Fruit fly (Drosophila melanogaster) whole organism, embryonic: Measurements from ENCODE around the gene CG32298.

Experiments used
- Adf1 ChIP-seq: fragments of 200-800 bp; sonication (Bioruptor generic); IDR thresholded peaks from 2 replicates; pipeline ENCODE4 v1.3.6; 2022; ENCODE audit warnings: missing biosample characterization, missing genetic modification characterization
- Antp ChIP-seq: fragments of 200-800 bp; sonication (Bioruptor generic); optimal IDR thresholded peaks from 3 replicates; lab custom pipeline; 2016; ENCODE audit warnings: missing biosample characterization, missing genetic modification characterization
- CG10274 ChIP-seq: fragments of 200-800 bp; sonication (Bioruptor generic); optimal IDR thresholded peaks from 3 replicates; lab custom pipeline; 2017; ENCODE audit warnings: missing biosample characterization, mild to moderate bottlenecking, missing genetic modification characterization
- CG10462 ChIP-seq: fragments of 200-800 bp; sonication (Bioruptor generic); optimal IDR thresholded peaks from 2 replicates; lab custom pipeline; 2016; ENCODE audit warnings: missing biosample characterization, missing genetic modification characterization
- CG11247 ChIP-seq: fragments of 200-800 bp; sonication (Bioruptor generic); IDR thresholded peaks from 2 replicates; pipeline ENCODE4 v1.3.6; 2022; ENCODE audit warnings: missing biosample characterization, missing genetic modification characterization
- CG13287 ChIP-seq: fragments of 200-800 bp; sonication (Bioruptor generic); IDR thresholded peaks from 2 replicates; pipeline ENCODE4 v1.3.6; 2022; ENCODE audit warnings: missing biosample characterization, missing genetic modification characterization; ENCODE audit not compliant: partially characterized antibody
- CG13775 ChIP-seq: fragments of 200-800 bp; sonication (Bioruptor generic); optimal IDR thresholded peaks from 3 replicates; lab custom pipeline; 2017; ENCODE audit warnings: missing biosample characterization, mild to moderate bottlenecking, missing genetic modification characterization
- CG14014 ChIP-seq: fragments of 200-800 bp; sonication (Bioruptor generic); IDR thresholded peaks from 2 replicates; pipeline ENCODE4 v1.3.6; 2022; ENCODE audit warnings: missing biosample characterization, missing genetic modification characterization
- CG15269 ChIP-seq: fragments of 200-800 bp; sonication (Bioruptor generic); optimal IDR thresholded peaks from 2 replicates; lab custom pipeline; 2018; ENCODE audit warnings: missing biosample characterization, mild to moderate bottlenecking, missing genetic modification characterization, moderate library complexity
- CG1602 ChIP-seq: fragments of 200-800 bp; sonication (Bioruptor generic); optimal IDR thresholded peaks from 3 replicates; lab custom pipeline; 2016; ENCODE audit warnings: missing biosample characterization, missing genetic modification characterization
- CG16813 ChIP-seq: fragments of 200-800 bp; sonication (Bioruptor generic); IDR thresholded peaks from 3 replicates; pipeline ENCODE4 v1.3.6; 2022; ENCODE audit warnings: missing biosample characterization, missing genetic modification characterization; ENCODE audit not compliant: partially characterized antibody
- CG32772 ChIP-seq: fragments of 200-800 bp; sonication (Bioruptor generic); IDR thresholded peaks from 2 replicates; pipeline ENCODE4 v1.3.6; 2022; ENCODE audit warnings: missing biosample characterization, missing genetic modification characterization
- CG34376 ChIP-seq: fragments of 200-800 bp; sonication (Bioruptor generic); optimal IDR thresholded peaks from 2 replicates; lab custom pipeline; 2018; ENCODE audit warnings: missing biosample characterization, mild to moderate bottlenecking, missing genetic modification characterization
- CG4617 ChIP-seq: fragments of 200-800 bp; sonication (Bioruptor generic); optimal IDR thresholded peaks from 3 replicates; lab custom pipeline; 2016; ENCODE audit warnings: missing biosample characterization, missing genetic modification characterization, borderline replicate concordance
- CG5245 ChIP-seq: fragments of 200-800 bp; sonication (Bioruptor generic); optimal IDR thresholded peaks from 3 replicates; lab custom pipeline; 2016; ENCODE audit warnings: missing biosample characterization, missing genetic modification characterization
- CG6254 ChIP-seq: fragments of 200-800 bp; sonication (Bioruptor generic); optimal IDR thresholded peaks from 3 replicates; lab custom pipeline; 2017; ENCODE audit warnings: mild to moderate bottlenecking, missing biosample characterization, missing genetic modification reagents, missing genetic modification characterization
- CG6683 ChIP-seq: fragments of 200-800 bp; sonication (Bioruptor generic); optimal IDR thresholded peaks from 2 replicates; lab custom pipeline; 2017; ENCODE audit warnings: missing biosample characterization, mild to moderate bottlenecking, missing genetic modification characterization, missing genetic modification reagents
- CG6791 ChIP-seq: fragments of 200-800 bp; sonication (Bioruptor generic); IDR thresholded peaks from 3 replicates; pipeline ENCODE4 v1.3.6; 2022; ENCODE audit warnings: missing biosample characterization, missing genetic modification characterization; ENCODE audit not compliant: partially characterized antibody
- CG8478 ChIP-seq: fragments of >200 bp; optimal IDR thresholded peaks from 2 replicates; lab custom pipeline; 2018
- CG8924 ChIP-seq: fragments of 200-800 bp; optimal IDR thresholded peaks from 3 replicates; lab custom pipeline; 2019; ENCODE audit warnings: missing biosample characterization, mild to moderate bottlenecking, missing genetic modification characterization, moderate library complexity
- CG9932 ChIP-seq: fragments of 200-800 bp; sonication (Bioruptor generic); IDR thresholded peaks from 2 replicates; pipeline ENCODE4 v1.3.6; 2022; ENCODE audit warnings: missing biosample characterization, missing genetic modification characterization
- Dip2 ChIP-seq: fragments of 200-800 bp; sonication (Bioruptor generic); IDR thresholded peaks from 2 replicates; pipeline ENCODE4 v1.3.6; 2022; ENCODE audit warnings: missing biosample characterization, missing genetic modification characterization
- E2f2 ChIP-seq: fragments of 200-800 bp; sonication (Bioruptor generic); IDR thresholded peaks from 2 replicates; pipeline ENCODE4 v1.3.6; 2022; ENCODE audit warnings: missing biosample characterization, missing genetic modification characterization
- H2.0 ChIP-seq: fragments of 200-800 bp; sonication (Bioruptor generic); IDR thresholded peaks from 2 replicates; pipeline ENCODE4 v1.3.6; 2022; ENCODE audit warnings: missing biosample characterization, missing genetic modification characterization
- HmgZ ChIP-seq: fragments of 200-800 bp; sonication (Bioruptor generic); optimal IDR thresholded peaks from 2 replicates; lab custom pipeline; 2018; ENCODE audit warnings: missing biosample characterization, mild to moderate bottlenecking, missing genetic modification characterization
- Hmr ChIP-seq: fragments of 200-800 bp; sonication (Bioruptor generic); optimal IDR thresholded peaks from 3 replicates; lab custom pipeline; 2017; ENCODE audit warnings: mild to moderate bottlenecking, missing biosample characterization, missing genetic modification reagents, missing genetic modification characterization
- MBD-R2 ChIP-seq: fragments of 200-800 bp; sonication (Bioruptor generic); IDR thresholded peaks from 2 replicates; pipeline ENCODE4 v1.3.6; 2022; ENCODE audit warnings: missing biosample characterization, missing genetic modification characterization
- MESR4 ChIP-seq: fragments of 200-800 bp; sonication (Bioruptor generic); optimal IDR thresholded peaks from 2 replicates; lab custom pipeline; 2018; ENCODE audit warnings: missing biosample characterization, mild to moderate bottlenecking, missing genetic modification characterization, moderate library complexity
- Med ChIP-seq: fragments of 200-800 bp; sonication (Bioruptor generic); peaks from one replicate; lab custom pipeline; 2016; ENCODE audit warnings: missing biosample characterization, missing genetic modification characterization, mild to moderate bottlenecking, inconsistent platforms, moderate library complexity
- NC2β ChIP-seq: fragments of 200-800 bp; sonication (Bioruptor generic); optimal IDR thresholded peaks from 2 replicates; lab custom pipeline; 2016; ENCODE audit warnings: missing biosample characterization, missing genetic modification characterization
- NK7.1 ChIP-seq: fragments of 200-800 bp; sonication (Bioruptor generic); optimal IDR thresholded peaks from 3 replicates; lab custom pipeline; 2016; ENCODE audit warnings: missing biosample characterization, missing genetic modification characterization
- Nf-YB ChIP-seq: fragments of 200-800 bp; sonication (Bioruptor generic); optimal IDR thresholded peaks from 3 replicates; lab custom pipeline; 2019; ENCODE audit warnings: missing biosample characterization, mild to moderate bottlenecking, missing genetic modification characterization, moderate library complexity
- Optix ChIP-seq: fragments of 200-800 bp; sonication (Bioruptor generic); IDR thresholded peaks from 3 replicates; pipeline ENCODE4 v1.3.6; 2022; ENCODE audit warnings: missing biosample characterization, missing genetic modification characterization
- Stat92E ChIP-seq, 3 experiments: fragments of >200 bp in 2 of 3; fragments of 200-800 bp in 1 of 3; sonication (Bioruptor generic) in 1 of 3; optimal IDR thresholded peaks; 2 replicates each; lab custom pipeline; 2017 to 2019; ENCODE audit warnings: missing biosample characterization in 3 of 3, missing genetic modification characterization in 3 of 3, mild to moderate bottlenecking in 1 of 3, moderate library complexity in 1 of 3
- TFAM ChIP-seq: fragments of 200-800 bp; sonication (Bioruptor generic); optimal IDR thresholded peaks from 2 replicates; lab custom pipeline; 2017; ENCODE audit warnings: missing biosample characterization, missing genetic modification characterization, inconsistent platforms
- YL-1 ChIP-seq: fragments of 200-800 bp; sonication (Bioruptor generic); optimal IDR thresholded peaks from 3 replicates; lab custom pipeline; 2017; ENCODE audit warnings: missing biosample characterization, mild to moderate bottlenecking, missing genetic modification characterization
- al ChIP-seq: fragments of 200-800 bp; sonication (Bioruptor generic); IDR thresholded peaks from 2 replicates; pipeline ENCODE4 v1.3.6; 2022; ENCODE audit warnings: missing biosample characterization, missing genetic modification characterization
- br ChIP-seq: fragments of >200 bp; optimal IDR thresholded peaks from 2 replicates; lab custom pipeline; 2017
- btn ChIP-seq: fragments of 200-800 bp; sonication (Bioruptor generic); optimal IDR thresholded peaks from 2 replicates; lab custom pipeline; 2016; ENCODE audit warnings: missing biosample characterization, missing genetic modification characterization
- chinmo ChIP-seq: fragments of 200-800 bp; sonication (Bioruptor generic); IDR thresholded peaks from 4 replicates; pipeline ENCODE4 v1.3.6; 2022; ENCODE audit warnings: missing biosample characterization, missing genetic modification characterization; ENCODE audit not compliant: partially characterized antibody
- dimm ChIP-seq: fragments of 200-800 bp; sonication (Bioruptor generic); IDR thresholded peaks from 2 replicates; pipeline ENCODE4 v1.3.6; 2022; ENCODE audit warnings: missing biosample characterization, missing genetic modification characterization
- gem ChIP-seq: fragments of 200-800 bp; sonication (Bioruptor generic); optimal IDR thresholded peaks from 2 replicates; lab custom pipeline; 2019; ENCODE audit warnings: missing biosample characterization, mild to moderate bottlenecking, missing genetic modification characterization, moderate library complexity
- jigr1 ChIP-seq: fragments of 200-800 bp; sonication (Bioruptor generic); IDR thresholded peaks from 3 replicates; pipeline ENCODE4 v1.3.6; 2022; ENCODE audit warnings: missing biosample characterization, missing genetic modification characterization
- jing ChIP-seq: fragments of 200-800 bp; sonication (Bioruptor generic); optimal IDR thresholded peaks from 2 replicates; lab custom pipeline; 2018; ENCODE audit warnings: missing biosample characterization, mild to moderate bottlenecking, missing genetic modification characterization
- klu ChIP-seq: fragments of 200-800 bp; sonication (Bioruptor generic); IDR thresholded peaks from 2 replicates; pipeline ENCODE4 v1.3.6; 2022; ENCODE audit warnings: missing biosample characterization, missing genetic modification characterization
- kni ChIP-seq: fragments of 200-800 bp; sonication (Bioruptor generic); optimal IDR thresholded peaks from 3 replicates; lab custom pipeline; 2017; ENCODE audit warnings: mild to moderate bottlenecking, missing biosample characterization, missing genetic modification reagents, missing genetic modification characterization
- nerfin-1 ChIP-seq: fragments of 200-800 bp; sonication (Bioruptor generic); optimal IDR thresholded peaks from 3 replicates; lab custom pipeline; 2019; ENCODE audit warnings: missing biosample characterization, mild to moderate bottlenecking, missing genetic modification characterization, moderate library complexity
- onecut ChIP-seq: fragments of 200-800 bp; sonication (Bioruptor generic); IDR thresholded peaks from 2 replicates; pipeline ENCODE4 v1.3.6; 2022; ENCODE audit warnings: missing biosample characterization, missing genetic modification characterization
- pita ChIP-seq: fragments of 200-800 bp; sonication (Bioruptor generic); optimal IDR thresholded peaks from 2 replicates; lab custom pipeline; 2017; ENCODE audit warnings: missing biosample characterization, mild to moderate bottlenecking, missing genetic modification characterization
- sens ChIP-seq: fragments of 200-800 bp; sonication (Bioruptor generic); peaks from one replicate; lab custom pipeline; 2016; ENCODE audit warnings: missing biosample characterization, missing genetic modification characterization
- slp2 ChIP-seq: fragments of 200-800 bp; sonication (Bioruptor generic); optimal IDR thresholded peaks from 2 replicates; lab custom pipeline; 2016; ENCODE audit warnings: missing biosample characterization, missing genetic modification characterization
- tgo ChIP-seq: fragments of 200-800 bp; sonication (Bioruptor generic); IDR thresholded peaks from 3 replicates; pipeline ENCODE4 v1.3.6; 2022; ENCODE audit warnings: missing biosample characterization, missing genetic modification characterization

CG32298 gene

dm6 chr3L:2409289-2409688 is 18.5 kb upstream of the CG32298 start (continued):
- TF ChIP-seq CG16813 (GFP tag; lab: Robert Waterston, UW) = no peak
- no peak for TF ChIP-seq NK7.1
- TF ChIP-seq Antp = no peak
- TF ChIP-seq CG11247 = no peak
- TF ChIP-seq CG1602 = no peak
- no peak for TF ChIP-seq nerfin-1 (tag; lab: Kevin White, UChicago)
- TF ChIP-seq CG8924 (tag; lab: Kevin White, UChicago) = no peak
- TF ChIP-seq klu (GFP tag; lab: Robert Waterston, UW) = no peak
- no peak for TF ChIP-seq Nf-YB (GFP tag; lab: Kevin White, UChicago)
- TF ChIP-seq Optix (GFP tag; lab: Robert Waterston, UW) = no peak
- TF ChIP-seq CG34376 (GFP tag; lab: Kevin White, UChicago) = no peak
- no peak for TF ChIP-seq CG6254
- TF ChIP-seq sens = no peak
- TF ChIP-seq jigr1 (GFP tag; lab: Robert Waterston, UW) = no peak
- TF ChIP-seq Adf1 (GFP tag; lab: Robert Waterston, UW) = no peak
- TF ChIP-seq HmgZ = peak; percentile 38
- TF ChIP-seq CG6683 (GFP tag; lab: Kevin White, UChicago) = no peak
- TF ChIP-seq btn (GFP tag; lab: Kevin White, UChicago) = no peak
- no peak for TF ChIP-seq TFAM (GFP tag; lab: Kevin White, UChicago)
- TF ChIP-seq CG13775 (GFP tag; lab: Kevin White, UChicago) = no peak
- TF ChIP-seq slp2 (GFP tag; lab: Kevin White, UChicago) = no peak
- no peak for TF ChIP-seq CG8478 (lab: Kevin White, UChicago)
- no peak for TF ChIP-seq dimm (GFP tag; lab: Robert Waterston, UW)
- peak; percentile 59; the same call in 1 of the 3 replicates for TF ChIP-seq CG6791
- TF ChIP-seq CG14014 = no peak
- TF ChIP-seq CG13287 (GFP tag; lab: Robert Waterston, UW) = peak; percentile 22; the same call in 1 of the 2 replicates
- TF ChIP-seq Med (GFP tag; lab: Kevin White, UChicago) = peak; percentile 82
- no peak for TF ChIP-seq tgo (GFP tag; lab: Robert Waterston, UW)
- no peak for TF ChIP-seq Hmr (GFP tag; lab: Kevin White, UChicago)
- no peak for TF ChIP-seq CG10274 (GFP tag; lab: Kevin White, UChicago)
- TF ChIP-seq chinmo = 0 out of 4 replicates have a peak, but pooled peaks have one; percentile 64
- TF ChIP-seq H2.0 (GFP tag; lab: Robert Waterston, UW) = no peak
- no peak for TF ChIP-seq NC2β (GFP tag; lab: Kevin White, UChicago)
- no peak for TF ChIP-seq br (lab: Kevin White, UChicago)
- no peak for TF ChIP-seq YL-1
- no peak for TF ChIP-seq CG32772 (GFP tag; lab: Robert Waterston, UW)
- no peak for TF ChIP-seq kni (GFP tag; lab: Kevin White, UChicago)
- no peak for TF ChIP-seq CG5245 (GFP tag; lab: Kevin White, UChicago)
- TF ChIP-seq pita (GFP tag; lab: Kevin White, UChicago) = peak; percentile 62
- no peak; the same call in 1 of the 2 replicates for TF ChIP-seq CG9932 (GFP tag; lab: Robert Waterston, UW)
- no peak for TF ChIP-seq CG10462 (GFP tag; lab: Kevin White, UChicago)
- TF ChIP-seq jing = no peak
- no peak for TF ChIP-seq E2f2
- TF ChIP-seq MBD-R2 (GFP tag; lab: Robert Waterston, UW) = no peak
- TF ChIP-seq MESR4 = no peak
- peak; percentile 96 for TF ChIP-seq Dip2 (GFP tag; lab: Robert Waterston, UW)
- no peak for TF ChIP-seq CG15269 (tag; lab: Kevin White, UChicago)
- no peak for TF ChIP-seq al (GFP tag; lab: Robert Waterston, UW)
- no peak for TF ChIP-seq CG4617 (GFP tag; lab: Kevin White, UChicago)
- no peak for TF ChIP-seq onecut (GFP tag; lab: Robert Waterston, UW)
- no peak for TF ChIP-seq gem (tag; lab: Kevin White, UChicago)
- no peak for TF ChIP-seq Stat92E (GFP tag; optimal IDR thresholded peaks at IDR 0.05; lab: Kevin White, UChicago)
